Fruit fly (Drosophila melanogaster): ENCODE measurements around the gene Cpr64Aa.
A peak's percentile ranks its signal among the peaks of the same experiment; 100 is the strongest.

Cpr64Aa gene

DNA sequence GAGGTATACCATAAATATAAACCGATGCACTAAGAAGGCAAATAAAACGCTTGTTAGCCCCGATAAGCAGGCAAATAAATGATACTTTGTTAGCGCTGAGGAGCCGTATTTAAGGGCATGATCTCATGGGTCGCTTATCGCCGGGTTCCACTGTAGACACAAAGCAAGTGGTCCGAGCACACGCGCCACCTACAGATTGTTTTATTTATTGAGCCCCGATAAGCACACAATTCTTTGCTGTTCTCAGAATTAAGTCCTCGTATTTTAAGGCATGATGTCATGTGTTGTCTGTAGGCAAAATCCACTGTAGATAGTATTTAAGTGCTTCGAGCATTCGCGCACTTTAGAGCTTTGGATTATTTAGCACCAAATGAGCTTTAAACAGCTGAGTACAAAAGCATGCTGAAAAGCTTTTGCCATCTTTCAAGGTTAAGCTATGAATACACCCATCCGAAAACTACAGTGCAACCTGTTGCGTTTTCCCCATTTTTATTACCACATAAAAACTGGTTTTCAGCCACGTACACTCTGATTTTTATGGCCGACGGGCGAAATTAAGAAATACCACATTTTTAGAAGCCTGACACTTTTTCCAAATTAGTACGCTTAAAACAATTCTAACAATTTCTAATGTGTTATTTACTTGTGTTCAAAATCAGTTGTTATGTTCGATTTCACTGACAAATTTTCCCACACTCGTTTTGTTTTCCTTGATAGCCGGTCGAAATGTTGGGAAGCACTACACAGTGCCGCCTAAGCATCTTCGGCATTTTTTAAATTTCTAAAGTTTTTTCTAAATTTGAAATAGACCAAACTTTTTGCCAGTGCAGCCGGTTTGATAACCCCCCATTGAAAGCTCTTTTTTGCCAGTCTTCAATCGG, 30.7 kb upstream of the Cpr64Aa start, which contains the start of gene Sqor (continued):
- TF ChIP-seq Eip93F (GFP tag; optimal IDR thresholded peaks at IDR 0.05) (peak; percentile 82), ss (GFP tag; optimal IDR thresholded peaks at IDR 0.05) (peak; percentile 94 to 95), CG6163 (GFP tag; IDR thresholded peaks at IDR 0.05) (peak; percentile 95), CG3919 (GFP tag; optimal IDR thresholded peaks at IDR 0.05) (peak; percentile 95), CG11294 (GFP tag; IDR thresholded peaks at IDR 0.05) (peak; percentile 87), vri (GFP tag; optimal IDR thresholded peaks at IDR 0.05) (peak; percentile 95), esn (GFP tag; optimal IDR thresholded peaks at IDR 0.05) (peak; percentile 96), Ets96B (tag; optimal IDR thresholded peaks at IDR 0.05) (peak; percentile 86), spab (GFP tag; optimal IDR thresholded peaks at IDR 0.05) (peak; percentile 88), CG3032 (tag; optimal IDR thresholded peaks at IDR 0.05) (peak; percentile 98), fd59A (GFP tag; optimal IDR thresholded peaks at IDR 0.05) (peak; percentile 93), CG6792 (GFP tag; optimal IDR thresholded peaks at IDR 0.05) (peak; percentile 89), Lpt (GFP tag; optimal IDR thresholded peaks at IDR 0.05) (peak; percentile 93)

DNA sequence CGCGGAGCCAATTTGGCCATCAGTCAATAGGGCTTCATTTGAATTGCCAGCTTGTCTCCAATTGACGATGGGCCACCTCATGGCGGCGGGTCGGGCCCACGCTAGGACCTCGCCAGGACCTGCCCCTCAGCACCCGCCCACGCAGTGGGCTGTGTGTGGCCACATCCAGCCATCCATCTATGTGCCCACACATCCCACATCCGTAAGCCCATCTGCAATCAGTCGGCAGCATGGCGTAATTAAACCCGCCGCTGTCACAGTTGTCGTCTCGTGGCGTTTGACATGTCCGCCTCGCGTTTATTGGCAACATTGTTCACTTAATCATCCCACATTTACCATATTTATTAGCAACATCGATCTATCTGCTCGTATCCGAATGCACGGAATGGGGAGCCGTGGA, 29.2 kb upstream of the Cpr64Aa start:
- TF ChIP-seq CG3919 (GFP tag; optimal IDR thresholded peaks at IDR 0.05) (no peak), CG31627 (GFP tag; optimal IDR thresholded peaks at IDR 0.05) (no peak), CG32006 (GFP tag; optimal IDR thresholded peaks at IDR 0.05) (no peak), Met (GFP tag; optimal IDR thresholded peaks at IDR 0.05) (no peak), topi (GFP tag; optimal IDR thresholded peaks at IDR 0.05) (no peak), CG11902 (GFP tag; optimal IDR thresholded peaks at IDR 0.05) (no peak), esn (GFP tag; optimal IDR thresholded peaks at IDR 0.05) (no peak), eg (GFP tag; IDR thresholded peaks at IDR 0.05) (no peak), salr (GFP tag; optimal IDR thresholded peaks at IDR 0.05) (no peak), CG6792 (GFP tag; optimal IDR thresholded peaks at IDR 0.05) (no peak), Sox15 (GFP tag; optimal IDR thresholded peaks at IDR 0.05) (no peak), Sox14 (GFP tag; optimal IDR thresholded peaks at IDR 0.05) (no peak), Gug (GFP tag; IDR thresholded peaks at IDR 0.05) (no peak)

- TF ChIP-seq Eip78C (GFP tag) (peak; percentile 35), CG3032 (tag; optimal IDR thresholded peaks at IDR 0.05) (no peak)
These were observed 27.2 kb upstream of the Cpr64Aa start, which contains the start of gene ImpL2 for dm6 chr3L:4236097-4236572. Gene ImpL2, minus strand, starts transcription at chr3L:4236147.

- TF ChIP-seq Hr4 (GFP tag; optimal IDR thresholded peaks at IDR 0.05) (no peak), CG31627 (GFP tag; optimal IDR thresholded peaks at IDR 0.05) (no peak), CG32006 (GFP tag; optimal IDR thresholded peaks at IDR 0.05) (no peak), CG34406 (GFP tag; optimal IDR thresholded peaks at IDR 0.05) (no peak), dsx (GFP tag; optimal IDR thresholded peaks at IDR 0.05; ENCODE audit: poor library complexity, severe bottlenecking) (no peak), Sox15 (GFP tag; optimal IDR thresholded peaks at IDR 0.05) (no peak), CG8632 (GFP tag; optimal IDR thresholded peaks at IDR 0.05) (no peak), CG8119 (GFP tag; IDR thresholded peaks at IDR 0.05) (no peak), Ets96B (tag; optimal IDR thresholded peaks at IDR 0.05) (no peak), CG6808 (GFP tag; optimal IDR thresholded peaks at IDR 0.05) (no peak), CG6854 (GFP tag; optimal IDR thresholded peaks at IDR 0.05) (no peak), CG15336 (GFP tag; IDR thresholded peaks at IDR 0.05) (0 out of 2 replicates have a peak, but pooled peaks have one; percentile 18), CG3919 (GFP tag; optimal IDR thresholded peaks at IDR 0.05) (no peak), svp (GFP tag) (peak; percentile 84), Gug (GFP tag; IDR thresholded peaks at IDR 0.05) (no peak), fkh (GFP tag; optimal IDR thresholded peaks at IDR 0.05) (peak; percentile 42), CG3032 (tag; optimal IDR thresholded peaks at IDR 0.05) (no peak), acj6 (GFP tag; optimal IDR thresholded peaks at IDR 0.05) (no peak), CG11294 (GFP tag; IDR thresholded peaks at IDR 0.05) (no peak), pdm3 (GFP tag; optimal IDR thresholded peaks at IDR 0.05) (no peak), Met (GFP tag; optimal IDR thresholded peaks at IDR 0.05) (no peak), CG10631 (GFP tag; optimal IDR thresholded peaks at IDR 0.05) (no peak), ss (GFP tag; optimal IDR thresholded peaks at IDR 0.05) (peak in 1 of 2 experiments; percentile 46)
These were observed 24.8 kb upstream of the Cpr64Aa start for dm6 chr3L:4233603-4234277.
